Worm (Caenorhabditis elegans): ENCODE results near the gene F36H9.2.

DNA sequence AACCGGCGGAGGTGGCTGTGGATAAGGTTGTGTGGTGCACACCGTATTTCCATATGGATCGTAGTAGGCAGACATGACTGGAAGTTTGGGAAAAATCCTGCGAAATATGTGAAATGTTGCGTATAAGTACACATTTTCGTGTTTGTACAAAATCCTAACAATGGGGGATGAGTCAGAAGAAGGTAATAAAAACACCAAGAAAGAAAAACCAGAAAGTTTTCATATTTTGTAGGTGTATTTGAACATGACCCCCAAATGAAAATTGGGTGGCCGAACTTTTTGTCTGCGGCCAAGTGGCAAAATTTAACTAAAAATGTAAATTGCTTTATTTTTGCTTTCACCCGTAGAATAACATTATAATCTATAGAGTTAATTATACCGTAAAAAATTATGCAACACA, 22.8 kb downstream of the F36H9.2 start, which contains the start of gene Y46H3A.4:
- no peak for TF ChIP-seq fkh-10 (GFP tag; optimal IDR thresholded peaks at IDR 0.05)
- TF ChIP-seq ztf-11 (tag; optimal IDR thresholded peaks at IDR 0.05) = no peak
- TF ChIP-seq hlh-11 (tag; optimal IDR thresholded peaks at IDR 0.05) = no peak
- TF ChIP-seq ceh-32 (tag; optimal IDR thresholded peaks at IDR 0.05; ENCODE audit: poor library complexity) = no peak
- TF ChIP-seq R02D3.7 (tag; optimal IDR thresholded peaks at IDR 0.05) = no peak
- TF ChIP-seq zag-1 (tag; optimal IDR thresholded peaks at IDR 0.05) = no peak
- TF ChIP-seq unc-39 (tag; optimal IDR thresholded peaks at IDR 0.05) = no peak
- no peak for TF ChIP-seq ceh-82 (tag; optimal IDR thresholded peaks at IDR 0.05)
- TF ChIP-seq Y48G9A.11 (GFP tag; IDR thresholded peaks at IDR 0.05) = no peak
- TF ChIP-seq dpl-1 (GFP tag; optimal IDR thresholded peaks at IDR 0.05) = no peak
- no peak for TF ChIP-seq nhr-237 (tag; optimal IDR thresholded peaks at IDR 0.05)
- no peak for TF ChIP-seq spr-3 (GFP tag; optimal IDR thresholded peaks at IDR 0.05)
- no peak for TF ChIP-seq snpc-4 (tag; optimal IDR thresholded peaks at IDR 0.05)
